Worm (Caenorhabditis elegans) whole organism, midembryonic: ENCODE measurements around the gene lipl-4.

Experiments
- cog-1 ChIP-seq: sonication (generic microtip); optimal IDR thresholded peaks from 2 replicates; lab custom pipeline; 2016; ENCODE audit warnings: missing genetic modification characterization, missing compliant biosample characterization
- tab-1 ChIP-seq: fragments of 200-800 bp; sonication (Bioruptor generic); IDR thresholded peaks from 2 replicates; pipeline ENCODE4 v1.3.6; 2022; ENCODE audit warnings: missing genetic modification characterization, missing compliant biosample characterization

DNA sequence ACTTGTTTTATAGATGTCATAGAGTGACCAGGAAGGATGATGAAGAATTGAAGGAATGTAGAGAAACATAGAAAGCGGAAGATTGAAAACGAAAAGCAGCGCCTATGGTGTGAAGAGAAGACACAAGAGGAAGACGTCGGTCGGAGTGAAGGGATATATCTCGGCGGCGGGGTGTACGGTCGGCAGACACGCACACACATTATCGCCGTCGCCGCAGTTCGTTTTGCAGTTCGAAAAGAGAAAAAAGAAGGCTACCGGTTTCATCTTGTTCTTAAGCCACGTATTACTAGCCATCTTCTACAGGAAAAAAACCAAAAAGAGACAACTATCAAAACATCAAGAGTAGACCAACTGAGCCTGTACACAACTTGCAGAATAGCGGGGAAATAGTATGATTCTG, 36.6 kb upstream of the lipl-4 start:
- no peak for TF ChIP-seq cog-1
- no peak for TF ChIP-seq tab-1 (GFP tag; lab: Robert Waterston, UW)
